Fruit fly (Drosophila melanogaster) Kc167 (cell line): Measurements from ENCODE around the gene PIG-L.

Experiments used
- Myc ChIP-seq: fragments of >200 bp; optimal IDR thresholded peaks from 2 replicates; lab custom pipeline; 2017; ENCODE audit warnings: missing external identifiers
- Sin3A ChIP-seq: fragments of >200 bp; optimal IDR thresholded peaks from 2 replicates; lab custom pipeline; 2018; ENCODE audit warnings: missing external identifiers
- h ChIP-seq: fragments of >200 bp; optimal IDR thresholded peaks from 3 replicates; lab custom pipeline; 2018; ENCODE audit warnings: missing external identifiers
- insv ChIP-seq: fragments of >200 bp; optimal IDR thresholded peaks from 3 replicates; lab custom pipeline; 2018; ENCODE audit warnings: missing external identifiers
- psq ChIP-seq: fragments of >200 bp; optimal IDR thresholded peaks from 2 replicates; lab custom pipeline; 2017; ENCODE audit warnings: missing external identifiers
- ttk ChIP-seq: sonication (Bioruptor generic); optimal IDR thresholded peaks from 2 replicates; lab custom pipeline; 2017; ENCODE audit warnings: missing external identifiers

DNA sequence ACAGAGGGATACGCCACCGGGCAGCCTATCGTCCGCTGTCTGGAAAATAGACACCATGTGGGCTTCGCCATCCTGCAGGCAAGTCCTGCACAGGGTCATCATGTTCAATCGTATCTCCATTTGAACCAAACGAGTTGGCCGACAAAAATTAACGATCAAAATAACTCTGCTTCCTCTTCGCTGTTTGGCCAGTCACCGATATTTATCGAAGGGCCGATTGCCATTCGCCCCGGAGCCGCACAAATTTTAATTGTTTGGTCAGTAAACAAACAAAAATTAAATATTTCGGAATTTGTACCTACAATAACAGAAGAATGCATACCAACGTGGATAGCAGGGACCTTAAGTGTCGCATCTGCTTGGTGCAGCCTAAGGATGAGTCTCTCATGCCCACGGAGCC, 6.7 kb upstream of the PIG-L start, which contains the start of the genes CG4424 and CG4854:
- TF ChIP-seq insv (lab: Kevin White, UChicago) (no peak), ttk (lab: Kevin White, UChicago) (no peak), Sin3A (lab: Kevin White, UChicago) (no peak), psq (lab: Kevin White, UChicago) (no peak), Myc (lab: Kevin White, UChicago) (no peak), h (lab: Kevin White, UChicago) (no peak)
